Worm (Caenorhabditis elegans) whole organism, late embryonic: ENCODE data around the gene puf-6.
A peak's percentile ranks its signal among the peaks of the same experiment; 100 is the strongest.

ENCODE experiments used
- C08G9.2 ChIP-seq: sonication (generic microtip); optimal IDR thresholded peaks from 2 replicates; lab custom pipeline; 2016; ENCODE audit warnings: mild to moderate bottlenecking, missing genetic modification characterization, moderate library complexity, missing compliant biosample characterization
- ceh-19 ChIP-seq: fragments of 200-800 bp; sonication (Bioruptor generic); optimal IDR thresholded peaks from 2 replicates; lab custom pipeline; 2018; ENCODE audit warnings: mild to moderate bottlenecking, missing genetic modification characterization, missing compliant biosample characterization
- ttx-3 ChIP-seq: sonication (generic microtip); optimal IDR thresholded peaks from 2 replicates; lab custom pipeline; 2016; ENCODE audit warnings: missing genetic modification reagents, missing genetic modification characterization, missing compliant biosample characterization
- unc-3 ChIP-seq, 2 experiments: fragments of 200-800 bp in 1 of 2; sonication (Bioruptor generic) in 1 of 2; sonication (generic microtip) in 1 of 2; conservative IDR thresholded peaks in 1 of 2; optimal IDR thresholded peaks in 1 of 2; 2 replicates each; pipeline versions ENCODE4 v1.3.6 to Lab custom; 2016 to 2022; ENCODE audit warnings: missing compliant biosample characterization in 2 of 2, missing genetic modification characterization in 2 of 2, missing genetic modification reagents in 1 of 2
- unc-55 ChIP-seq: sonication (generic microtip); optimal IDR thresholded peaks from 2 replicates; lab custom pipeline; 2017; ENCODE audit warnings: missing biosample characterization, missing genetic modification reagents, missing genetic modification characterization
- zip-5 ChIP-seq: sonication (generic microtip); optimal IDR thresholded peaks from 2 replicates; lab custom pipeline; 2016; ENCODE audit warnings: missing genetic modification characterization, missing compliant biosample characterization
- ztf-16 ChIP-seq: sonication (generic microtip); optimal IDR thresholded peaks from 2 replicates; lab custom pipeline; 2017; ENCODE audit warnings: missing genetic modification characterization, missing compliant biosample characterization

ce11 chrII:13056580-13056979 is 13.3 kb upstream of the puf-6 start, which contains the start of gene zyx-1:
- no peak for TF ChIP-seq zip-5 (tag; lab: Kevin White, UChicago)
- no peak for TF ChIP-seq ttx-3
- TF ChIP-seq ceh-19 (GFP tag; lab: Kevin White, UChicago) = peak; percentile 24
- TF ChIP-seq C08G9.2 = no peak
- TF ChIP-seq unc-3 (GFP tag; conservative IDR thresholded peaks at IDR 0.05; lab: Robert Waterston, UW) = no peak
- no peak for TF ChIP-seq unc-3 (tag; optimal IDR thresholded peaks at IDR 0.05; lab: Kevin White, UChicago)
- no peak for TF ChIP-seq unc-55 (GFP tag; lab: Kevin White, UChicago)
- TF ChIP-seq ztf-16 = no peak
